Fruit fly (Drosophila melanogaster): ENCODE results near the gene CG31715.

The CG31715 gene

DNA sequence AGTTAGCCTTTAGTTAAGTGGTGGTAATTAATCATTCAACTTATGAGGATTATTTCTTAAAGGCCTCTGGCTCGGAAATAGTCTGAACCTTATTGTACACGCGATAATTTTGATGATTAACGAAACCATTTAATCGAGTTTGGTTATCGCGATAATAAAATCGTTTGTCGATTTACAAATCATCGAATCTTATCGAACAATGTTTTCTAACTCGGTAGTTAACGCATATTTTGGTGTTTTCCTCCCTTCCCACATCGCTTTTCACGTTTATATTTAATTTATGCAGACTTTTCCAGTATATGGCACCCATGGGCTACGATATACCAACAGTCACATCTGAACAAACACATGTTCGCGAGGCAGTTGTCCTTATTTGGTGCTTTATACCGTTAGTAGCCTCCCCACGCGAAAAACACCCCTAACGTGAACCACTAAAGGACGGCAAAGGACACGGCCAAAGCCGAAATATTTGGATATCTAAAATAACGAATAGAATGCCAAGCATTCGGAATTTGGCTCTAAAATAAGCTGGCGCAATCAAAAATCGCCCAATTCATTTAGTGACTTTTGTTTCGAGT, 2.7 kb downstream of the CG31715 start, which contains the start of gene Frmd5 (continued):
- TF ChIP-seq ato (GFP tag; IDR thresholded peaks at IDR 0.05; ENCODE audit: partially characterized antibody) (0 out of 2 replicates have a peak, but pooled peaks have one; percentile 29), klu (GFP tag; IDR thresholded peaks at IDR 0.05) (no peak), schlank (tag; optimal IDR thresholded peaks at IDR 0.05) (no peak), Lpt (GFP tag; optimal IDR thresholded peaks at IDR 0.05) (no peak), CG2129 (GFP tag; IDR thresholded peaks at IDR 0.05; ENCODE audit: partially characterized antibody) (no peak), CG10274 (GFP tag; optimal IDR thresholded peaks at IDR 0.05) (no peak), CG4328 (GFP tag; optimal IDR thresholded peaks at IDR 0.05) (no peak), BEAF-32 (GFP tag; optimal IDR thresholded peaks at IDR 0.05) (peak; percentile 21), ssp (GFP tag; IDR thresholded peaks at IDR 0.05) (no peak), Dref (GFP tag; IDR thresholded peaks at IDR 0.05) (peak; percentile 34), Abd-B (GFP tag; optimal IDR thresholded peaks at IDR 0.05) (no peak), Gug (GFP tag; IDR thresholded peaks at IDR 0.05) (no peak), CG12942 (GFP tag; optimal IDR thresholded peaks at IDR 0.05) (no peak), CG11695 (GFP tag; IDR thresholded peaks at IDR 0.05) (no peak), CG32772 (GFP tag; IDR thresholded peaks at IDR 0.05) (no peak), CG1603 (tag; optimal IDR thresholded peaks at IDR 0.05) (peak; percentile 5), Opbp (GFP tag; IDR thresholded peaks at IDR 0.05; ENCODE audit: partially characterized antibody) (peak; percentile 67; the same call in 2 of the 3 replicates), grau (tag; optimal IDR thresholded peaks at IDR 0.05) (no peak)

DNA sequence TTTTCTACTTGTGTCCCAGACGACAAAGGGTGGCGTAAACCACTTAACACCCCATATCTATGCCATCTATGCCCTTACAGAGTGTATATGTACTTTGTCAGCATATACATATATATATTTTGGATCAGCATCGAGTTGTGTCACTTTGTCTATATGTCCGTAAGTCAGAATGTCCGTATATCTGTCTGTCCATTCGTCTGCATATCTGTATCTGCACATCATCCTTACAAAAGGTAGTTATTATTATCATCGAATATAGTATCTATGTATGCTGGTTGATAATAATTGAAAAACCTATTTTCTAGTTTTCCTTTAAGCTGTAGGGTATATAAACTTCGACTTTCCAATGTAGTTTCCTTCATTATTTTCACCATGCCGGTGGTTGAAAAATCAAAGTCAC, 9.7 kb downstream of the CG31715 start:
- TF ChIP-seq dimm (GFP tag; IDR thresholded peaks at IDR 0.05): no peak
- no peak for TF ChIP-seq sr (GFP tag; IDR thresholded peaks at IDR 0.05)
- no peak for TF ChIP-seq Kr (GFP tag; optimal IDR thresholded peaks at IDR 0.05)
- TF ChIP-seq CG7357 (GFP tag; IDR thresholded peaks at IDR 0.05): 0 out of 3 replicates have a peak, but pooled peaks have one; percentile 17
- no peak for TF ChIP-seq CG2116 (GFP tag; optimal IDR thresholded peaks at IDR 0.05)
- no peak for TF ChIP-seq bigmax (GFP tag; optimal IDR thresholded peaks at IDR 0.05)
- no peak for TF ChIP-seq wdn (GFP tag; IDR thresholded peaks at IDR 0.05)
- TF ChIP-seq wek (GFP tag; optimal IDR thresholded peaks at IDR 0.05): no peak
- no peak for TF ChIP-seq Rx (GFP tag; IDR thresholded peaks at IDR 0.05)
- no peak for TF ChIP-seq CG14860 (GFP tag; IDR thresholded peaks at IDR 0.05; ENCODE audit: partially characterized antibody)
- TF ChIP-seq br (optimal IDR thresholded peaks at IDR 0.05): no peak
- TF ChIP-seq Dbx (GFP tag; IDR thresholded peaks at IDR 0.05): no peak
- TF ChIP-seq HHEX (GFP tag; optimal IDR thresholded peaks at IDR 0.05): no peak
- TF ChIP-seq CG6689 (GFP tag; IDR thresholded peaks at IDR 0.05): peak; percentile 38; the same call in 1 of the 2 replicates
- no peak for TF ChIP-seq Nf-YA (GFP tag; IDR thresholded peaks at IDR 0.05)
- peak; percentile 32 for TF ChIP-seq gcm (GFP tag; optimal IDR thresholded peaks at IDR 0.05)
- no peak for TF ChIP-seq CoRest (tag; optimal IDR thresholded peaks at IDR 0.05)
- TF ChIP-seq pros (GFP tag; optimal IDR thresholded peaks at IDR 0.05): peak; percentile 33
- TF ChIP-seq CG7963 (GFP tag; IDR thresholded peaks at IDR 0.05; ENCODE audit: partially characterized antibody): no peak
- TF ChIP-seq CrebB (tag; optimal IDR thresholded peaks at IDR 0.05): no peak
- TF ChIP-seq CG2889 (GFP tag; IDR thresholded peaks at IDR 0.05): no peak
- no peak for TF ChIP-seq disco-r (GFP tag; optimal IDR thresholded peaks at IDR 0.05)
- TF ChIP-seq CG17361 (GFP tag; IDR thresholded peaks at IDR 0.05): peak; percentile 44; the same call in 1 of the 3 replicates
- no peak for TF ChIP-seq zf30C (GFP tag; optimal IDR thresholded peaks at IDR 0.05)
- TF ChIP-seq Vsx1 (GFP tag; optimal IDR thresholded peaks at IDR 0.05): no peak
- no peak for TF ChIP-seq CG2129 (GFP tag; IDR thresholded peaks at IDR 0.05; ENCODE audit: partially characterized antibody)
- no peak for TF ChIP-seq CG12769 (tag; optimal IDR thresholded peaks at IDR 0.05)
- no peak for TF ChIP-seq CG17186 (GFP tag; optimal IDR thresholded peaks at IDR 0.05)
- TF ChIP-seq row (GFP tag; IDR thresholded peaks at IDR 0.05): peak; percentile 55
- TF ChIP-seq Hey (tag; optimal IDR thresholded peaks at IDR 0.05): no peak
- peak; percentile 14 for TF ChIP-seq pum (GFP tag; optimal IDR thresholded peaks at IDR 0.05)
- peak; percentile 25 for TF ChIP-seq Oli (tag; optimal IDR thresholded peaks at IDR 0.05)
- no peak for TF ChIP-seq tna (GFP tag; IDR thresholded peaks at IDR 0.05; ENCODE audit: partially characterized antibody)
